Fruit fly (Drosophila melanogaster) whole organism: ENCODE results near the gene Idh.

ENCODE experiments used
- CG8478 ChIP-seq: fragments of >200 bp; optimal IDR thresholded peaks from 2 replicates; lab custom pipeline; 2018; ENCODE audit warnings: inconsistent platforms
- Dll ChIP-seq: fragments of >200 bp; optimal IDR thresholded peaks from 2 replicates; lab custom pipeline; 2017
- EcR ChIP-seq, 2 experiments: fragments of >200 bp; optimal IDR thresholded peaks; 2 replicates each; lab custom pipeline; 2017; ENCODE audit warnings: missing biosample characterization in 2 of 2, missing genetic modification characterization in 2 of 2, missing genetic modification reagents in 2 of 2
- pan ChIP-seq: fragments of >200 bp; optimal IDR thresholded peaks from 2 replicates; lab custom pipeline; 2017
- psq ChIP-seq: fragments of >200 bp; optimal IDR thresholded peaks from 2 replicates; lab custom pipeline; 2017
- usp ChIP-seq: fragments of >200 bp; optimal IDR thresholded peaks from 2 replicates; lab custom pipeline; 2017; ENCODE audit warnings: missing biosample characterization, missing genetic modification characterization, mixed read lengths

Idh gene

dm6 chr3L:8374107-8374506 lies 13.4 kb upstream of the Idh start:
- TF ChIP-seq pan (lab: Kevin White, UChicago) (no peak), CG8478 (no peak)

- TF ChIP-seq CG8478, result no peak
- peak; percentile 2 for TF ChIP-seq Dll (lab: Kevin White, UChicago)
These were observed 11.3 kb upstream of the Idh start, which contains the start of gene ImpE1 for dm6 chr3L:8372035-8372434. ImpE1 (plus strand) TSS chr3L:8372405.

DNA sequence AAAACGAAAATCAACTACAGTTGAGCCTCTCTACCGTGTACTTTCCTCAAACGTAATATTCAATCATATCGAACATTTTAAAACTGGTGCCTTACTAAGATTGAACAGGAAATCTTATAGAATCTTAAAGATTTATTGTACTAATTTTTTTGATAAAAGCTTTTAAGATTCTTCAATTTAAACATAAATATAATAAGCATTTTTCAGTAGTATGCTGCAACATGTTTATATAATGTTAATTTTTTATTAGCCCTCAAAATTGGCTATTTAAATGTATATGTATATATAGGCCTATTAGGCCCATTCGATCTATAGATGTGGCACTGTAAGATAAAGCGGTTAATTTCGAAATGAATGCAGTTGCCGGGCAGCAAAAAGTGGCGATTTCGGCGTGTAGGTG lies 10.8 kb upstream of the Idh start:
- no peak for TF ChIP-seq pan (lab: Kevin White, UChicago)
- TF ChIP-seq psq (lab: Kevin White, UChicago), result no peak
- TF ChIP-seq Dll (lab: Kevin White, UChicago), result no peak
- no peak for TF ChIP-seq usp
- TF ChIP-seq CG8478, result no peak
- no peak for TF ChIP-seq EcR (GFP tag; optimal IDR thresholded peaks at IDR 0.05; lab: Kevin White, UChicago)

dm6 chr3L:8370922-8371321 lies 10.2 kb upstream of the Idh start:
- TF ChIP-seq pan (lab: Kevin White, UChicago), result no peak

DNA sequence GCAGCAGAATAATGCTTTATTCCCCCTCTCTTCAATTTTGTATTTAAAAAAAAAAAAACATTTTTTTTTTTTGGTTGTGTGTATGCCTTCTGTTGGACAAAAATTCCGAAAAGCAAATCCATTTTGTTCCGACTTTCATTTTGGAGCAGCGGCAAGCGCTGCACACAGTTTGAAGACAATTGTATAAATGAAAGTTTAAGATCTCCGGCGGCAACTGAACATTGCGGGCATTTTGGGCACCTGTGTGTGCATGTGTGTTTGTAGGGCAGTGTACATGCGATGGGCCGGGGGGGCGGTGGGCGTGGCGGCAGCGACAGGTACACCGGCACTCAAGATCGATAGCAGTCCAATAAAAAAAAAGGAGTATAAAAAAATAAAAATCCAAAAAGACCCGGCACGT lies 8.8 kb upstream of the Idh start:
- TF ChIP-seq CG8478 (no peak), Dll (lab: Kevin White, UChicago) (no peak), pan (lab: Kevin White, UChicago) (no peak), psq (lab: Kevin White, UChicago) (no peak), usp (no peak), EcR (GFP tag; optimal IDR thresholded peaks at IDR 0.05; lab: Kevin White, UChicago) (no peak)

dm6 chr3L:8368694-8369344 lies 8.1 kb upstream of the Idh start:
- no peak for TF ChIP-seq psq (lab: Kevin White, UChicago)
- peak in 1 of 2 experiments; percentile 9 for TF ChIP-seq EcR (GFP tag; optimal IDR thresholded peaks at IDR 0.05; lab: Kevin White, UChicago)
- TF ChIP-seq CG8478, result no peak

dm6 chr3L:8363266-8363665 lies 2.6 kb upstream of the Idh start:
- no peak for TF ChIP-seq pan (lab: Kevin White, UChicago)
- TF ChIP-seq CG8478, result no peak
- TF ChIP-seq Dll (lab: Kevin White, UChicago), result no peak
- no peak for TF ChIP-seq EcR (GFP tag; optimal IDR thresholded peaks at IDR 0.05; lab: Kevin White, UChicago)
- no peak for TF ChIP-seq psq (lab: Kevin White, UChicago)
- TF ChIP-seq usp, result no peak

- no peak for TF ChIP-seq usp
- TF ChIP-seq CG8478, result no peak
- no peak for TF ChIP-seq pan (lab: Kevin White, UChicago)
- TF ChIP-seq psq (lab: Kevin White, UChicago), result no peak
- no peak for TF ChIP-seq Dll (lab: Kevin White, UChicago)
- no peak for TF ChIP-seq EcR (GFP tag; optimal IDR thresholded peaks at IDR 0.05; lab: Kevin White, UChicago)
These were observed 553 bp downstream of the Idh start for dm6 chr3L:8360063-8360642.

- TF ChIP-seq EcR (GFP tag; optimal IDR thresholded peaks at IDR 0.05; lab: Kevin White, UChicago), result no peak
- TF ChIP-seq usp, result no peak
- TF ChIP-seq CG8478, result no peak
- TF ChIP-seq psq (lab: Kevin White, UChicago), result no peak
- no peak for TF ChIP-seq Dll (lab: Kevin White, UChicago)
- TF ChIP-seq pan (lab: Kevin White, UChicago), result no peak
These were observed 1.8 kb downstream of the Idh start for dm6 chr3L:8358776-8359455.

DNA sequence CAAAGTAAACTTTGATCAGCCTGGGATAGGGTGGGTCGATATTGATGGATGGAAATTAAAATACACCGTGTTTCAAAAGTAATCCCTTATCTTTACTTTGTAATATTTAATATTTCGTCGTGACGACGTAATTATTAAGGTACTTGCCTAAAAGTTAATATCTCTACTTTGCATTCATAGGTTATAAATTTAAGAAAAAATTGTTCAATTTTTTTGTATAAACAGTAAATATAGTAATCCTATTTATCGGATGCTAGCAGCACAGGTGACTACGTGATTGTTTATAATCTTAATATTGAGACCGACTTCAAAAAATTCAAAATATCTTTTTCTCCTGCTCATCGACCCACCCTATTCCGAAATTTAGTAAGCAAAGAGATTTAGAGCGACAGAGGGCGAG lies 2.6 kb downstream of the Idh start:
- TF ChIP-seq psq (lab: Kevin White, UChicago) (no peak), EcR (GFP tag; optimal IDR thresholded peaks at IDR 0.05; lab: Kevin White, UChicago) (no peak), pan (lab: Kevin White, UChicago) (no peak), usp (no peak), CG8478 (no peak), Dll (lab: Kevin White, UChicago) (no peak)

DNA sequence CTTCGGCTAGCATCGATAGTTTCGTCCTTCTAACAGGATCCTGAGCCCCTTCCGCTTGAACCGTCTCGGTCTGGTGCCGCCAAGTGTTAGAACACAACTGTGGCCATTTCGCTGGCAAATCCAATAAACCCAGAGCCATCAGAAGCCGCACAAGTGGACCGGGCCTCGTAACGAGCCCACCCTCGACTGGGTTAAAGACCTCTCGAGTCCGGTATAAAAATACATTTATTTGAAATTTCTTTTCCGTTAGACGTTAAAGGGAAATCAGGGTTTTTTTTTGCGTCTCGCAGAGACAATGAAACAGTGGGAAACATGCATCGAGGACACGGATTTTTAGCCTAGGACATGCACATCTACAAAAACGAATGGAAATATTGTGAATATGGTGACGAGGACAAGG lies 4.5 kb downstream of the Idh start, which contains the start of gene Culd:
Culd (minus strand) TSS at position 101 of the 400 bp plus-strand sequence.
- TF ChIP-seq EcR (GFP tag; optimal IDR thresholded peaks at IDR 0.05; lab: Kevin White, UChicago) (no peak), psq (lab: Kevin White, UChicago) (no peak), Dll (lab: Kevin White, UChicago) (no peak), pan (lab: Kevin White, UChicago) (no peak), usp (no peak), CG8478 (no peak)

dm6 chr3L:8347346-8347745 lies 13.4 kb downstream of the Idh start:
- TF ChIP-seq pan (lab: Kevin White, UChicago) (no peak), EcR (GFP tag; optimal IDR thresholded peaks at IDR 0.05; lab: Kevin White, UChicago) (no peak), Dll (lab: Kevin White, UChicago) (no peak), usp (no peak), psq (lab: Kevin White, UChicago) (no peak), CG8478 (no peak)
